Worm (Caenorhabditis elegans) whole organism, midembryonic: ENCODE data around the gene K12G11.6.

Source experiments
- flt-1 ChIP-seq: fragments of 200-800 bp; sonication (Bioruptor generic); IDR thresholded peaks from 2 replicates; pipeline ENCODE4 v1.3.6; 2022; ENCODE audit warnings: missing genetic modification characterization, missing compliant biosample characterization
- klf-2 ChIP-seq: fragments of 200-800 bp; sonication (Bioruptor generic); conservative IDR thresholded peaks from 2 replicates; pipeline ENCODE4 v1.3.6; 2022; ENCODE audit warnings: missing genetic modification reagents, missing genetic modification characterization, missing compliant biosample characterization
- ref-1 ChIP-seq: fragments of 200-800 bp; sonication (Bioruptor generic); conservative IDR thresholded peaks from 2 replicates; pipeline ENCODE4 v1.3.6; 2022; ENCODE audit warnings: missing genetic modification reagents, missing genetic modification characterization, missing compliant biosample characterization
- tab-1 ChIP-seq: fragments of 200-800 bp; sonication (Bioruptor generic); IDR thresholded peaks from 2 replicates; pipeline ENCODE4 v1.3.6; 2022; ENCODE audit warnings: missing genetic modification characterization, missing compliant biosample characterization
- ztf-23 ChIP-seq: fragments of 200-800 bp; sonication (Bioruptor generic); IDR thresholded peaks from 2 replicates; pipeline ENCODE4 v1.3.6; 2022; ENCODE audit warnings: missing genetic modification reagents, missing genetic modification characterization, missing compliant biosample characterization
- ztf-29 ChIP-seq: fragments of 200-800 bp; sonication (Bioruptor generic); IDR thresholded peaks from 2 replicates; pipeline ENCODE4 v1.3.6; 2022; ENCODE audit warnings: missing genetic modification reagents, missing genetic modification characterization, missing compliant biosample characterization

- no peak for TF ChIP-seq ztf-29 (GFP tag; lab: Robert Waterston, UW)
- no peak for TF ChIP-seq ref-1
- TF ChIP-seq klf-2 (GFP tag; lab: Robert Waterston, UW), result no peak
- TF ChIP-seq ztf-23 (GFP tag; lab: Robert Waterston, UW), result no peak
- no peak for TF ChIP-seq tab-1 (GFP tag; lab: Robert Waterston, UW)
- no peak for TF ChIP-seq flt-1 (GFP tag; lab: Robert Waterston, UW)
These were observed 49.6 kb downstream of the K12G11.6 start for ce11 chrV:11943737-11944136.
